Fruit fly (Drosophila melanogaster): ENCODE measurements around the gene Tomosyn.
A peak's percentile ranks its signal among the peaks of the same experiment; 100 is the strongest.

Tomosyn gene

DNA sequence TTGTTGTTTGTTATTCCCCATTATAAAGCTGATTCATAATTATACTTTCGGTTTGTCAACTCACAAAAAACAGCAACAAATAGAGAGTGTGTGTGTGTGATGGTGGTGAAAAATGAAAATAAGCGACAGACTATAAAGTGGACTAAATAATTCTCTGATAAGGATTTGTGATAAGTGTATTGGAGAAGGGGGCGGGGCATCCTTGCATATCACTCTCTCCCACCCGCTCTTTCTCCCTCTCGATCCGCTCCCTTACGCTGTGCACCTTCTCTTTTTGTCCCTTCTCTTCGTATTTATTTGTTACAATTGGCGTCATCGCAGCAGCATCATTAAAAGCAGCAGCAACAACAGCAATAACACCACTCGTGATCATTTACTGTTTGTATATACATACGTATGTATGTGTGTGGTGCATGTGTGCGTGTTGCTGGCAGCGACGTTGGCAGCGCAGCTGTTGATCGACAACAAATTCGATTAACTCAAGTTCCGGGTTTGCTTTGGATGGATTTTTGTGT lies 30.1 kb downstream of the Tomosyn start:
- no peak for TF ChIP-seq Sp1 (GFP tag; optimal IDR thresholded peaks at IDR 0.05)
- peak; percentile 45 for TF ChIP-seq OdsH (GFP tag; optimal IDR thresholded peaks at IDR 0.05)
- peak; percentile 51 for TF ChIP-seq rgr (GFP tag; optimal IDR thresholded peaks at IDR 0.05)
- peak; percentile 19 for TF ChIP-seq Dif (GFP tag; optimal IDR thresholded peaks at IDR 0.05; ENCODE audit: partially characterized antibody)
- TF ChIP-seq CrebA (GFP tag; optimal IDR thresholded peaks at IDR 0.05; ENCODE audit: borderline replicate concordance) = peak; percentile 48
- TF ChIP-seq ey (GFP tag; optimal IDR thresholded peaks at IDR 0.05) = peak; percentile 12
- TF ChIP-seq br (GFP tag; optimal IDR thresholded peaks at IDR 0.05) = peak; percentile 7
- peak; percentile 76 for TF ChIP-seq psq (GFP tag; optimal IDR thresholded peaks at IDR 0.05)
- TF ChIP-seq Dfd (GFP tag; optimal IDR thresholded peaks at IDR 0.05) = no peak
- TF ChIP-seq dl (GFP tag; optimal IDR thresholded peaks at IDR 0.05; ENCODE audit: insufficient read depth in 1 of 2, partially characterized antibody in 2 of 2) = peak in 1 of 2 experiments; percentile 16
- TF ChIP-seq pan (optimal IDR thresholded peaks at IDR 0.05) = no peak
- no peak for TF ChIP-seq Rel (GFP tag; optimal IDR thresholded peaks at IDR 0.05)
- peak; percentile 90 for TF ChIP-seq Rel (tag; optimal IDR thresholded peaks at IDR 0.05)
- peak; percentile 17 for TF ChIP-seq h (GFP tag; optimal IDR thresholded peaks at IDR 0.05)
- no peak for TF ChIP-seq N (GFP tag; optimal IDR thresholded peaks at IDR 0.05)
- no peak for TF ChIP-seq brk (GFP tag; optimal IDR thresholded peaks at IDR 0.05)
- TF ChIP-seq fru (GFP tag; optimal IDR thresholded peaks at IDR 0.05) = peak; percentile 47

- TF ChIP-seq Dif (GFP tag; optimal IDR thresholded peaks at IDR 0.05; ENCODE audit: partially characterized antibody) = no peak
- peak; percentile 68 for TF ChIP-seq HLH106 (tag; optimal IDR thresholded peaks at IDR 0.05)
- TF ChIP-seq sv (GFP tag; optimal IDR thresholded peaks at IDR 0.05) = no peak
- TF ChIP-seq dsf (GFP tag; optimal IDR thresholded peaks at IDR 0.05; ENCODE audit: borderline replicate concordance) = no peak
- TF ChIP-seq ey (GFP tag; optimal IDR thresholded peaks at IDR 0.05) = no peak
- peak; percentile 45 for TF ChIP-seq dmrt93B (GFP tag; optimal IDR thresholded peaks at IDR 0.05)
- peak; percentile 59 for TF ChIP-seq OdsH (GFP tag; optimal IDR thresholded peaks at IDR 0.05)
- TF ChIP-seq N (GFP tag; optimal IDR thresholded peaks at IDR 0.05) = no peak
- no peak for TF ChIP-seq fru (GFP tag; optimal IDR thresholded peaks at IDR 0.05)
- TF ChIP-seq brk (GFP tag; optimal IDR thresholded peaks at IDR 0.05) = no peak
- peak; percentile 63 for TF ChIP-seq rgr (GFP tag; optimal IDR thresholded peaks at IDR 0.05)
- TF ChIP-seq sage (GFP tag; optimal IDR thresholded peaks at IDR 0.05) = no peak
- no peak for TF ChIP-seq CG9705 (GFP tag; optimal IDR thresholded peaks at IDR 0.05)
- no peak for TF ChIP-seq Hr78 (GFP tag; optimal IDR thresholded peaks at IDR 0.05)
- no peak for TF ChIP-seq Hr83 (GFP tag; optimal IDR thresholded peaks at IDR 0.05; ENCODE audit: poor library complexity, severe bottlenecking)
- TF ChIP-seq lola (GFP tag; optimal IDR thresholded peaks at IDR 0.05) = no peak
- TF ChIP-seq Rel (GFP tag; optimal IDR thresholded peaks at IDR 0.05) = no peak
- no peak for TF ChIP-seq Rel (tag; optimal IDR thresholded peaks at IDR 0.05)
- TF ChIP-seq Myc (optimal IDR thresholded peaks at IDR 0.05) = no peak
- TF ChIP-seq Dfd (GFP tag; optimal IDR thresholded peaks at IDR 0.05) = no peak
- TF ChIP-seq woc (GFP tag; optimal IDR thresholded peaks at IDR 0.05) = no peak
- peak in 1 of 2 experiments; percentile 72 for TF ChIP-seq foxo (GFP tag; optimal IDR thresholded peaks at IDR 0.05)
- no peak for TF ChIP-seq jim (GFP tag; optimal IDR thresholded peaks at IDR 0.05)
- no peak for TF ChIP-seq pan (optimal IDR thresholded peaks at IDR 0.05)
- no peak for TF ChIP-seq tai (GFP tag; optimal IDR thresholded peaks at IDR 0.05)
- no peak for TF ChIP-seq br (GFP tag; optimal IDR thresholded peaks at IDR 0.05)
- peak; percentile 59 for TF ChIP-seq psq (GFP tag; optimal IDR thresholded peaks at IDR 0.05)
- peak; percentile 50 for TF ChIP-seq h (GFP tag; optimal IDR thresholded peaks at IDR 0.05)
- TF ChIP-seq Abd-B (GFP tag; optimal IDR thresholded peaks at IDR 0.05) = no peak
- TF ChIP-seq CG32264 (GFP tag; optimal IDR thresholded peaks at IDR 0.05) = no peak
- TF ChIP-seq Mio (GFP tag; optimal IDR thresholded peaks at IDR 0.05) = no peak
- no peak for TF ChIP-seq usp (GFP tag; optimal IDR thresholded peaks at IDR 0.05)
- TF ChIP-seq Sp1 (GFP tag; optimal IDR thresholded peaks at IDR 0.05) = peak; percentile 72
- TF ChIP-seq Jra (GFP tag; optimal IDR thresholded peaks at IDR 0.05) = no peak
- no peak for TF ChIP-seq Vsx2 (GFP tag; optimal IDR thresholded peaks at IDR 0.05; ENCODE audit: partially characterized antibody)
Observed at dm6 chrX:12662679-12663463, 31.5 kb downstream of the Tomosyn start.
